Worm (Caenorhabditis elegans) whole organism, L3 larva: ENCODE results near the gene T21B4.15.

Source experiments
- R02D3.7 ChIP-seq: fragments of 150-350 bp; optimal IDR thresholded peaks from 2 replicates; lab custom pipeline; 2014; ENCODE audit warnings: missing biosample characterization, missing genetic modification characterization
- ceh-16 ChIP-seq: sonication (generic microtip); optimal IDR thresholded peaks from 2 replicates; lab custom pipeline; 2017; ENCODE audit warnings: missing biosample characterization, missing genetic modification characterization
- ceh-82 ChIP-seq: fragments of 150-350 bp; optimal IDR thresholded peaks from 2 replicates; lab custom pipeline; 2014; ENCODE audit warnings: missing biosample characterization, missing genetic modification characterization
- egl-27 ChIP-seq: sonication (generic microtip); optimal IDR thresholded peaks from 4 replicates; lab custom pipeline; 2017; ENCODE audit warnings: missing biosample characterization, missing genetic modification reagents, missing genetic modification characterization
- mdl-1 ChIP-seq: fragments of 150-350 bp; optimal IDR thresholded peaks from 2 replicates; lab custom pipeline; 2014; ENCODE audit warnings: missing biosample characterization, missing genetic modification characterization
- nfya-1 ChIP-seq: sonication (generic microtip); optimal IDR thresholded peaks from 2 replicates; lab custom pipeline; 2017; ENCODE audit warnings: missing genetic modification characterization, mild to moderate bottlenecking, missing compliant biosample characterization, antibody characterized with exemption, moderate library complexity; ENCODE audit not compliant: insufficient read depth
- pqm-1 ChIP-seq: fragments of 150-350 bp; optimal IDR thresholded peaks from 2 replicates; lab custom pipeline; 2017; ENCODE audit warnings: missing biosample characterization, missing genetic modification characterization, inconsistent platforms
- tbx-2 ChIP-seq: sonication (generic microtip); optimal IDR thresholded peaks from 2 replicates; lab custom pipeline; 2016; ENCODE audit warnings: mild to moderate bottlenecking, missing genetic modification characterization, missing compliant biosample characterization

DNA sequence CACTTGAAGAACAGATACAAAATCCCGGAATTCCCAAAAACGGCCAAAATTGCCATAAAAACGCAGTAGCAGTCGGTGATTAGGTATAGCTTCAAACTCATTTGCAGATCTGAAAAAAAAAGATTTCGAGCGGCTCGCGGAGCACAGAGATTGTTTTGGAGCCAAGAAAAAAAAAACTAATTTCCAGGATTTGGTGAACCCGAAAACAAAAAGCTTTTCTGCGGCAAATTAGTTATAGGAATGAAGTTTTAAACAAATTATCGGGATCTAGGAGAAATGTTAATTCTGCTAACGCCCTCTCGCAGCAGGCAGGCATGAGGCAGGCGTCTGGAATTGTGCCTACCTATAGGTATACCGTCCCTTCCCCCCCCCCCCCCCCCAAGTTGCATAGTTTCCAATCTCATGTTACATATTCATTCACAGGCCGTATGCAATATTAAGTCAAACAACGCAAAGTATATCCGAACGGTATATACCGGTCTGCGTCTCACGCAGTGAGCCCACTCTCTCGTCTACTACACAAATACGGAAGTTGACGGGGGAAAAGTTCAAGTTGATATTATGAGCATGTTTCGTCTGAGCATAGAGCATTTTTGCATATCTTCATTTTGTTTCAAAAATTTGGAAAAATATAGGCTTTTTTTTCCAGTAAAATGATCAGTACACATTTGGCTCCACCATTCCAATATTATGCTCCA is 45.2 kb upstream of the T21B4.15 start, which contains the start of the genes W05H5.1 and pitr-6:
- no peak for TF ChIP-seq mdl-1
- no peak for TF ChIP-seq R02D3.7 (tag; lab: Kevin White, UChicago)
- no peak for TF ChIP-seq nfya-1 (tag; lab: Kevin White, UChicago)
- TF ChIP-seq pqm-1, result no peak
- no peak for TF ChIP-seq tbx-2 (tag; lab: Kevin White, UChicago)
- TF ChIP-seq ceh-16 (tag; lab: Kevin White, UChicago), result no peak
- no peak for TF ChIP-seq ceh-82 (tag; lab: Kevin White, UChicago)
- TF ChIP-seq egl-27, result no peak
